Worm (Caenorhabditis elegans) whole organism, L3 larva: ENCODE data around the gene nhr-84.

ENCODE experiments used
- R02D3.7 ChIP-seq: fragments of 150-350 bp; optimal IDR thresholded peaks from 2 replicates; lab custom pipeline; 2014; ENCODE audit warnings: missing biosample characterization, missing genetic modification characterization
- aly-2 ChIP-seq: fragments of 150-350 bp; optimal IDR thresholded peaks from 2 replicates; lab custom pipeline; 2014; ENCODE audit warnings: missing biosample characterization, missing genetic modification characterization
- ama-1 ChIP-seq: fragments of 150-350 bp; optimal IDR thresholded peaks from 2 replicates; lab custom pipeline; 2018
- ceh-16 ChIP-seq: sonication (generic microtip); optimal IDR thresholded peaks from 2 replicates; lab custom pipeline; 2017; ENCODE audit warnings: missing biosample characterization, missing genetic modification characterization
- ceh-28 ChIP-seq: fragments of 150-350 bp; optimal IDR thresholded peaks from 2 replicates; lab custom pipeline; 2014; ENCODE audit warnings: missing biosample characterization, missing genetic modification reagents, missing genetic modification characterization
- ceh-82 ChIP-seq: fragments of 150-350 bp; optimal IDR thresholded peaks from 2 replicates; lab custom pipeline; 2014; ENCODE audit warnings: missing biosample characterization, missing genetic modification characterization
- ceh-9 ChIP-seq: sonication (generic microtip); optimal IDR thresholded peaks from 2 replicates; lab custom pipeline; 2018; ENCODE audit warnings: missing biosample characterization, missing genetic modification characterization
- egl-27 ChIP-seq: sonication (generic microtip); optimal IDR thresholded peaks from 4 replicates; lab custom pipeline; 2017; ENCODE audit warnings: missing biosample characterization, missing genetic modification reagents, missing genetic modification characterization
- elt-1 ChIP-seq: fragments of 150-350 bp; optimal IDR thresholded peaks from 2 replicates; lab custom pipeline; 2014; ENCODE audit warnings: missing biosample characterization, missing genetic modification characterization
- elt-2 ChIP-seq: sonication (generic microtip); optimal IDR thresholded peaks from 2 replicates; lab custom pipeline; 2016; ENCODE audit warnings: missing genetic modification reagents, mild to moderate bottlenecking, missing genetic modification characterization, missing compliant biosample characterization
- elt-3 ChIP-seq, 3 experiments: fragments of 150-350 bp in 1 of 3; sonication (generic microtip) in 2 of 3; optimal IDR thresholded peaks; 2 replicates in 2 of 3; 4 replicates in 1 of 3; lab custom pipeline; 2014 to 2017; ENCODE audit warnings: missing biosample characterization in 3 of 3, missing genetic modification characterization in 3 of 3
- eor-1 ChIP-seq, 2 experiments: fragments of 150-350 bp; optimal IDR thresholded peaks; 2 replicates each; lab custom pipeline; 2014 to 2018; ENCODE audit warnings: missing biosample characterization in 2 of 2, missing genetic modification characterization in 2 of 2
- fkh-10 ChIP-seq: sonication (generic microtip); optimal IDR thresholded peaks from 2 replicates; lab custom pipeline; 2017; ENCODE audit warnings: missing biosample characterization, missing genetic modification reagents, missing genetic modification characterization
- fkh-2 ChIP-seq: fragments of 150-350 bp; optimal IDR thresholded peaks from 2 replicates; lab custom pipeline; 2014; ENCODE audit warnings: missing biosample characterization, missing genetic modification reagents, missing genetic modification characterization
- fos-1 ChIP-seq: fragments of 150-350 bp; optimal IDR thresholded peaks from 2 replicates; lab custom pipeline; 2014; ENCODE audit warnings: missing biosample characterization, missing genetic modification characterization
- hmg-11 ChIP-seq: sonication (generic microtip); optimal IDR thresholded peaks from 2 replicates; lab custom pipeline; 2016; ENCODE audit warnings: missing genetic modification characterization, missing compliant biosample characterization
- jun-1 ChIP-seq: fragments of 150-350 bp; optimal IDR thresholded peaks from 2 replicates; lab custom pipeline; 2014; ENCODE audit warnings: missing biosample characterization, missing genetic modification reagents, missing genetic modification characterization
- lin-15B ChIP-seq: fragments of 150-350 bp; optimal IDR thresholded peaks from 2 replicates; lab custom pipeline; 2014; ENCODE audit warnings: missing biosample characterization, missing genetic modification characterization
- lin-39 ChIP-seq: fragments of 150-350 bp; optimal IDR thresholded peaks from 2 replicates; lab custom pipeline; 2018; ENCODE audit warnings: missing biosample characterization, missing genetic modification reagents, missing genetic modification characterization
- mdl-1 ChIP-seq: fragments of 150-350 bp; optimal IDR thresholded peaks from 2 replicates; lab custom pipeline; 2014; ENCODE audit warnings: missing biosample characterization, missing genetic modification characterization
- mml-1 ChIP-seq: fragments of 150-350 bp; sonication (generic microtip); optimal IDR thresholded peaks from 3 replicates; lab custom pipeline; 2014; ENCODE audit warnings: missing biosample characterization, missing genetic modification characterization
- nfya-1 ChIP-seq: sonication (generic microtip); optimal IDR thresholded peaks from 2 replicates; lab custom pipeline; 2017; ENCODE audit warnings: missing genetic modification characterization, mild to moderate bottlenecking, missing compliant biosample characterization, antibody characterized with exemption, moderate library complexity; ENCODE audit not compliant: insufficient read depth
- nhr-12 ChIP-seq: fragments of 150-350 bp; optimal IDR thresholded peaks from 2 replicates; lab custom pipeline; 2014; ENCODE audit warnings: missing biosample characterization, missing genetic modification characterization
- nhr-23 ChIP-seq: fragments of 150-350 bp; optimal IDR thresholded peaks from 2 replicates; lab custom pipeline; 2014; ENCODE audit warnings: missing biosample characterization, missing genetic modification reagents, missing genetic modification characterization
- nhr-237 ChIP-seq: fragments of 150-350 bp; optimal IDR thresholded peaks from 2 replicates; lab custom pipeline; 2014; ENCODE audit warnings: missing biosample characterization, missing genetic modification characterization
- nhr-43 ChIP-seq: sonication (generic microtip); optimal IDR thresholded peaks from 2 replicates; lab custom pipeline; 2016; ENCODE audit warnings: mild to moderate bottlenecking, missing genetic modification characterization, missing compliant biosample characterization; ENCODE audit not compliant: poor library complexity, severe bottlenecking
- nhr-67 ChIP-seq: fragments of 150-350 bp; optimal IDR thresholded peaks from 2 replicates; lab custom pipeline; 2014; ENCODE audit warnings: missing biosample characterization, missing genetic modification characterization
- nhr-77 ChIP-seq: fragments of 150-350 bp; optimal IDR thresholded peaks from 2 replicates; lab custom pipeline; 2014; ENCODE audit warnings: missing biosample characterization, missing genetic modification characterization
- sea-2 ChIP-seq: fragments of 150-350 bp; sonication (generic microtip); optimal IDR thresholded peaks from 4 replicates; lab custom pipeline; 2014; ENCODE audit warnings: missing biosample characterization, missing genetic modification reagents, missing genetic modification characterization
- skn-1 ChIP-seq: fragments of 150-350 bp; optimal IDR thresholded peaks from 2 replicates; lab custom pipeline; 2014; ENCODE audit warnings: missing biosample characterization, missing genetic modification characterization
- snpc-4 ChIP-seq: fragments of 150-350 bp; optimal IDR thresholded peaks from 2 replicates; lab custom pipeline; 2014; ENCODE audit warnings: missing biosample characterization, missing genetic modification characterization
- tbx-2 ChIP-seq: sonication (generic microtip); optimal IDR thresholded peaks from 2 replicates; lab custom pipeline; 2016; ENCODE audit warnings: mild to moderate bottlenecking, missing genetic modification characterization, missing compliant biosample characterization
- unc-39 ChIP-seq: sonication (generic microtip); optimal IDR thresholded peaks from 4 replicates; lab custom pipeline; 2017; ENCODE audit warnings: missing biosample characterization, missing genetic modification characterization
- ztf-11 ChIP-seq: fragments of 150-350 bp; optimal IDR thresholded peaks from 2 replicates; lab custom pipeline; 2014; ENCODE audit warnings: missing biosample characterization, missing genetic modification characterization
- ztf-4 ChIP-seq: fragments of 150-350 bp; optimal IDR thresholded peaks from 2 replicates; lab custom pipeline; 2014; ENCODE audit warnings: missing biosample characterization, missing genetic modification characterization

Gene nhr-84

ce11 chrV:15873762-15874161 is 5.6 kb downstream of the nhr-84 start (continued):
- TF ChIP-seq lin-39 (tag; lab: Kevin White, UChicago) (peak; percentile 86), fkh-2 (tag; lab: Kevin White, UChicago) (no peak), nhr-237 (tag; lab: Kevin White, UChicago) (no peak), nhr-43 (tag; lab: Kevin White, UChicago) (peak; percentile 87), sea-2 (GFP tag; lab: Kevin White, UChicago) (no peak), nhr-67 (tag; lab: Kevin White, UChicago) (no peak), egl-27 (no peak), nfya-1 (tag; lab: Kevin White, UChicago) (peak; percentile 69), ama-1 (lab: Kevin White, UChicago) (peak; percentile 34), eor-1 (tag; optimal IDR thresholded peaks at IDR 0.05; lab: Kevin White, UChicago) (no peak), elt-1 (no peak), nhr-23 (no peak), ztf-11 (no peak), R02D3.7 (tag; lab: Kevin White, UChicago) (peak; percentile 36), nhr-12 (tag; lab: Kevin White, UChicago) (no peak), unc-39 (no peak), aly-2 (tag; lab: Kevin White, UChicago) (no peak), lin-15B (tag; lab: Kevin White, UChicago) (peak; percentile 36), ztf-4 (tag; lab: Kevin White, UChicago) (peak; percentile 36), tbx-2 (no peak), elt-3 (tag; optimal IDR thresholded peaks at IDR 0.05; lab: Kevin White, UChicago) (peak in 1 of 3 experiments; percentile 67), fos-1 (tag; lab: Kevin White, UChicago) (no peak), hmg-11 (tag; lab: Kevin White, UChicago) (no peak), mdl-1 (tag; lab: Kevin White, UChicago) (no peak), elt-2 (tag; lab: Kevin White, UChicago) (peak; percentile 69), fkh-10 (GFP tag; lab: Kevin White, UChicago) (no peak)

DNA sequence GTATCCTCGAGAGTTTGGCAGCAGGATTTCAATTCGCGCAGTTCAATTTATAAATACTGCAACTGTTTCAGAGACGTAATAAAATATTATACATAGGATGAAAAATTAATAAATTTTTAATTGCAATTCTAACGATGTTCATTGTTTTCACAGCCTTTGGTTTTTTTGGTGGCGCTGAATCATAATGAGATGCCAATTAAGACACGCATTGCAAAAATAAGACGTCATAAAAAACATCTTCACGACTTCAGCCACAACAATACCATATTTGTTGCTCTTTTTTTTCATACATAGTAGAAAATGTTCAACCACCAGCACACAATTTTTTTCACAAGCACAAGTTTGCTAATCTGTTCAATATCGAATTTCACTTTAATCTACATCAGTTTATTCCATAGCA is 7.1 kb downstream of the nhr-84 start, which contains the start of gene str-56:
Gene str-56, plus strand, starts transcription at position 301 of the 400 bp plus-strand sequence.
- no peak for TF ChIP-seq ceh-16 (tag; lab: Kevin White, UChicago)
- no peak for TF ChIP-seq mml-1
- TF ChIP-seq mdl-1 (tag; lab: Kevin White, UChicago): no peak
- TF ChIP-seq ceh-82 (tag; lab: Kevin White, UChicago): no peak
- no peak for TF ChIP-seq ceh-9 (tag; lab: Kevin White, UChicago)
- no peak for TF ChIP-seq nhr-77 (tag; lab: Kevin White, UChicago)
- TF ChIP-seq fkh-10 (GFP tag; lab: Kevin White, UChicago): no peak
- TF ChIP-seq nhr-237 (tag; lab: Kevin White, UChicago): no peak
- no peak for TF ChIP-seq fkh-2 (tag; lab: Kevin White, UChicago)

ce11 chrV:15870356-15870755 is 9.1 kb downstream of the nhr-84 start, which contains the start of gene str-57:
Gene str-57, plus strand, starts transcription at chrV:15870656.
- no peak for TF ChIP-seq ama-1 (lab: Kevin White, UChicago)
- TF ChIP-seq sea-2 (GFP tag; lab: Kevin White, UChicago): no peak
- no peak for TF ChIP-seq R02D3.7 (tag; lab: Kevin White, UChicago)
- TF ChIP-seq snpc-4 (tag; lab: Kevin White, UChicago): no peak
- TF ChIP-seq nhr-237 (tag; lab: Kevin White, UChicago): no peak
- TF ChIP-seq elt-3 (tag; optimal IDR thresholded peaks at IDR 0.05; lab: Kevin White, UChicago): no peak
- no peak for TF ChIP-seq ceh-28 (tag; lab: Kevin White, UChicago)
- no peak for TF ChIP-seq jun-1 (tag; lab: Kevin White, UChicago)
- no peak for TF ChIP-seq ztf-4 (tag; lab: Kevin White, UChicago)
- TF ChIP-seq fkh-2 (tag; lab: Kevin White, UChicago): no peak
- no peak for TF ChIP-seq nhr-77 (tag; lab: Kevin White, UChicago)

- TF ChIP-seq ztf-11: no peak
- no peak for TF ChIP-seq fkh-10 (GFP tag; lab: Kevin White, UChicago)
- TF ChIP-seq nhr-12 (tag; lab: Kevin White, UChicago): no peak
- TF ChIP-seq skn-1 (tag; lab: Kevin White, UChicago): no peak
- TF ChIP-seq, all 47 proteins: peak for 0
Observed at ce11 chrV:15867373-15867772, 12.0 kb downstream of the nhr-84 start, which contains the start of gene fbxa-197. Gene fbxa-197, plus strand, starts transcription at chrV:15867673.
